Fruit fly (Drosophila melanogaster) S2 (cell line): ENCODE measurements around the gene dcma.

Experiments
- CG8478 ChIP-seq: fragments of >200 bp; optimal IDR thresholded peaks from 2 replicates; lab custom pipeline; 2018
- CTCF ChIP-seq, 2 experiments: fragments of >200 bp; optimal IDR thresholded peaks; 2 replicates each; lab custom pipeline; 2018

DNA sequence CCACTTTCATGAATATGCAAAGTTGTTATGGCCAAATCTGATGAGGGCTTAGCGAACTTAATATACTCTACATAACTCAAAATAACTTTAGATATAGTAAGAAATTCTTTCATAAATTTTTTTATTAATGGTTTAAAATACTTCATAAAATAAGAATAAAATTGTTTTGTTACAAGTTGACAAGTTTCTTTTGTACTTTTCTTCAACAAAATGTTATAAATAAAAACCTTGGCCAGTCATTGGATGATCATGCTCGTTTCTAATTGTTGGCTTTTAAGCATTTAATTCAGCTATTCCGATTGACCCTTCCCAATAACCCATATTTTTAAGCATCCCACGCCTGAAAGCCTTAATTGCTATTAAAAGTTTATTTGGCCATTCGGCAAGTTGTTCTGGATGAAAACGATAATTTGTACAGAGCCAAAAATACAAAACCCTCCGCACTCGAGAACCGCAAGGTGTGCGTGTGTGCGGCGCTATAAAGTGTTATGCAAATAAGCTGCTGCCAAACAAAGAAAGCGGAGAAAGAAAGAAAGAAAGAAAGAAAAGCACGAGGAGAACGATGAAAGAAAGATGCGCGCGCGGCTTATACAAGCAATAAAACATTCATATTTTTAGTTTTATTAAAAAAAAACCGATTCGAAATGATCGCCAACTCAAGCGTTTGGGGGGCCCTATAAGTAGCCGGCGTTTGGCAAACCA lies 43.6 kb upstream of the dcma start, which contains the start of gene CG3355:
- TF ChIP-seq CG8478 (lab: Kevin White, UChicago), result no peak
- TF ChIP-seq CTCF (optimal IDR thresholded peaks at IDR 0.05; lab: Kevin White, UChicago), result no peak
